Fruit fly (Drosophila melanogaster): Measurements from ENCODE around the gene sens-2.

- peak; percentile 57 for TF ChIP-seq slou (GFP tag; optimal IDR thresholded peaks at IDR 0.05)
- TF ChIP-seq Dll (GFP tag; IDR thresholded peaks at IDR 0.05; ENCODE audit: partially characterized antibody): no peak
- no peak for TF ChIP-seq CG10431 (GFP tag; optimal IDR thresholded peaks at IDR 0.05)
- TF ChIP-seq CG18619 (GFP tag; optimal IDR thresholded peaks at IDR 0.05): peak; percentile 52
- peak; percentile 18 for TF ChIP-seq CrebB (tag; optimal IDR thresholded peaks at IDR 0.05)
- no peak for TF ChIP-seq CG10565 (GFP tag; optimal IDR thresholded peaks at IDR 0.05)
- TF ChIP-seq tin (GFP tag; optimal IDR thresholded peaks at IDR 0.05): peak; percentile 73
- TF ChIP-seq Poxn (GFP tag; IDR thresholded peaks at IDR 0.05): no peak
- peak; percentile 38 for TF ChIP-seq tio (GFP tag; optimal IDR thresholded peaks at IDR 0.05)
- TF ChIP-seq kah (GFP tag; optimal IDR thresholded peaks at IDR 0.05): peak; percentile 41
- peak; percentile 60; the same call in 1 of the 3 replicates for TF ChIP-seq ase (GFP tag; IDR thresholded peaks at IDR 0.05)
- TF ChIP-seq da (GFP tag; optimal IDR thresholded peaks at IDR 0.05): peak; percentile 69
Observed at dm6 chr2L:6841349-6841748, 19.6 kb downstream of the sens-2 start.

Data from whole organism, embryonic.